Worm (Caenorhabditis elegans) whole organism, young adult: ENCODE data around the gene Y66D12A.7.

ENCODE experiments used
- B0336.3 ChIP-seq: fragments of 200-800 bp; sonication (Bioruptor generic); IDR thresholded peaks from 2 replicates; pipeline ENCODE4 v1.3.6; 2022; ENCODE audit warnings: missing genetic modification characterization, missing compliant biosample characterization
- F55B11.4 ChIP-seq: sonication (generic microtip); optimal IDR thresholded peaks from 2 replicates; lab custom pipeline; 2016; ENCODE audit warnings: missing compliant biosample characterization, missing genetic modification characterization, borderline replicate concordance; ENCODE audit not compliant: insufficient read depth
- ama-1 ChIP-seq, 3 experiments: fragments of 150-350 bp in 1 of 3; sonication (generic microtip) in 2 of 3; optimal IDR thresholded peaks; 2 replicates each; lab custom pipeline; 2014 to 2018; ENCODE audit warnings: missing biosample characterization in 2 of 3, missing genetic modification characterization in 2 of 3, missing genetic modification reagents in 2 of 3
- dox-1 ChIP-seq: fragments of 200-800 bp; sonication (Bioruptor generic); IDR thresholded peaks from 2 replicates; pipeline ENCODE4 v1.3.6; 2022; ENCODE audit warnings: missing genetic modification reagents, missing genetic modification characterization, missing compliant biosample characterization
- snpc-4 ChIP-seq, 5 experiments: fragments of 150-350 bp in 1 of 5; sonication (generic microtip) in 4 of 5; optimal IDR thresholded peaks; 2 replicates each; lab custom pipeline; 2014 to 2018; ENCODE audit warnings: missing genetic modification characterization in 5 of 5, missing biosample characterization in 3 of 5, antibody characterized with exemption in 2 of 5, mild to moderate bottlenecking in 2 of 5, missing compliant biosample characterization in 2 of 5, missing genotype in 2 of 5, moderate library complexity in 2 of 5, missing genetic modification reagents in 1 of 5
- tbp1 ChIP-seq: fragments of 200-800 bp; sonication (Bioruptor generic); optimal IDR thresholded peaks from 2 replicates; lab custom pipeline; 2018; ENCODE audit warnings: mild to moderate bottlenecking, missing genetic modification characterization, missing compliant biosample characterization

DNA sequence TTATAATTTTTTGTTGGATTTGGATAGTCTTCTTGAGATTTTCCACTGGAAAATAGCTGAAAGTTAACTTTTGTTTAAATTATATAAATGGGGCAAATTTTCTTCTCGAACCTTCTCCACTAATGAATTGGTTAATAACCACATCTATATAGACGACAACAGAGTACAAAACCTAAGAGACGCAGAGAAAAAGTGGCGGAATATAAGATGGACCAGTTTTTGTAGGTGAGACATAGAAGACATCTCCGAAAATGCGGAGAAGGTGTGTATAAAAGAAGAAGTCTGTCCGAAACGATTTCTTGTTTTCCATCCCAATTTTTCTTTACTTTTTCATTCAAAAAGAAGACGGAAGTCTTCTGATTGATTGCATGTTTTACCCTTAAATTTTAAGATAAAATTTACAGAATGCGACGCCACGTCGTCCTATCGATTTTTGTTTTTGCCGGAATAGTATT is 44.6 kb upstream of the Y66D12A.7 start, which contains the start of gene gly-8:
- TF ChIP-seq B0336.3 (GFP tag; lab: Robert Waterston, UW) (no peak), snpc-4 (GFP tag; optimal IDR thresholded peaks at IDR 0.05; lab: Kevin White, UChicago) (no peak), snpc-4 (tag; optimal IDR thresholded peaks at IDR 0.05; lab: Kevin White, UChicago) (no peak), ama-1 (optimal IDR thresholded peaks at IDR 0.05; lab: Kevin White, UChicago) (no peak), ama-1 (GFP tag; optimal IDR thresholded peaks at IDR 0.05; lab: Kevin White, UChicago) (no peak), F55B11.4 (tag; lab: Kevin White, UChicago) (no peak), tbp1 (GFP tag; lab: Kevin White, UChicago) (no peak), dox-1 (GFP tag; lab: Robert Waterston, UW) (no peak)
